Worm (Caenorhabditis elegans): Measurements from ENCODE around the gene R07E4.5.

R07E4.5 gene

ce11 chrX:5901499-5901898 is 51.5 kb downstream of the R07E4.5 start:
- no peak for TF ChIP-seq zag-1 (tag; optimal IDR thresholded peaks at IDR 0.05)
- no peak for TF ChIP-seq nhr-237 (tag; optimal IDR thresholded peaks at IDR 0.05)
- no peak for TF ChIP-seq egl-5 (tag; optimal IDR thresholded peaks at IDR 0.05)
- TF ChIP-seq jun-1 (tag; optimal IDR thresholded peaks at IDR 0.05): no peak
- no peak for TF ChIP-seq sea-2 (GFP tag; optimal IDR thresholded peaks at IDR 0.05)
- TF ChIP-seq skn-1 (tag; optimal IDR thresholded peaks at IDR 0.05): no peak
- TF ChIP-seq ZK546.5 (tag; optimal IDR thresholded peaks at IDR 0.05): no peak
- TF ChIP-seq ztf-11 (tag; optimal IDR thresholded peaks at IDR 0.05): no peak
- TF ChIP-seq lin-39 (tag; optimal IDR thresholded peaks at IDR 0.05): no peak
- TF ChIP-seq ceh-9 (tag; optimal IDR thresholded peaks at IDR 0.05): no peak
- TF ChIP-seq nhr-76 (tag; optimal IDR thresholded peaks at IDR 0.05): no peak
- no peak for TF ChIP-seq fkh-2 (tag; optimal IDR thresholded peaks at IDR 0.05)
- TF ChIP-seq ztf-4 (tag; optimal IDR thresholded peaks at IDR 0.05): no peak
- TF ChIP-seq nhr-77 (tag; optimal IDR thresholded peaks at IDR 0.05): no peak
- no peak for TF ChIP-seq fos-1 (tag; optimal IDR thresholded peaks at IDR 0.05)
